Worm (Caenorhabditis elegans): ENCODE measurements around the gene ZK370.4.

DNA sequence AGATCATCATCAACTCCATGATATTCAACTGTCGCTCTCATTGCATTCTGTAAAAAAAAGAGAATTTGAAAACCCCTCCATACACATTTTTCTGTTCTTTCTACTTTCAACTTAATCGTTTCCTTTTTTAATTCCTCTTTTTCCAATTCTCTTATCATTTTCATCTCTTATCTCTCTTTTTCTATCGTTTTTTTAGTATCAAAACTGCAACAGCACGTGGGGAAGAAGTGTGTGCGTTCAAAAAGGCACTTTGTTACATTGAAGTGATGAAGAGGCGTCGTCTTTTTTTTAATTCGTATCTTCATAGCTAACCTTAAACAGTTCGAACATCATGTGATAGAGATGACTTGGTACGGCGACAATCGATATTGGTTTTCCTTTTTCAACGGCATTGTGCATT, 7.9 kb upstream of the ZK370.4 start:
- TF ChIP-seq ama-1 (optimal IDR thresholded peaks at IDR 0.05) (no peak), fkh-6 (tag; optimal IDR thresholded peaks at IDR 0.05) (no peak), sox-4 (tag; optimal IDR thresholded peaks at IDR 0.05) (no peak), lin-11 (tag; optimal IDR thresholded peaks at IDR 0.05) (no peak)

Measured in whole organism, late embryonic.